Fruit fly (Drosophila melanogaster) whole organism, prepupa: ENCODE data around the gene Nak.

ENCODE experiments used
- CG10631 ChIP-seq: fragments of 200-800 bp; sonication (Bioruptor generic); optimal IDR thresholded peaks from 2 replicates; lab custom pipeline; 2016; ENCODE audit warnings: missing biosample characterization, missing genetic modification characterization
- CG10669 ChIP-seq: fragments of 200-800 bp; sonication (Bioruptor generic); optimal IDR thresholded peaks from 3 replicates; lab custom pipeline; 2018; ENCODE audit warnings: missing biosample characterization, mild to moderate bottlenecking, missing genetic modification characterization, moderate library complexity
- CG11762 ChIP-seq: fragments of 200-800 bp; sonication (Bioruptor generic); optimal IDR thresholded peaks from 3 replicates; lab custom pipeline; 2016; ENCODE audit warnings: missing biosample characterization, missing genetic modification characterization; ENCODE audit not compliant: insufficient read depth
- CG11902 ChIP-seq: fragments of 200-800 bp; sonication (Bioruptor generic); optimal IDR thresholded peaks from 3 replicates; lab custom pipeline; 2016; ENCODE audit warnings: missing biosample characterization, missing genetic modification characterization
- CG1621 ChIP-seq: fragments of 200-800 bp; sonication (Bioruptor generic); optimal IDR thresholded peaks from 3 replicates; lab custom pipeline; 2018; ENCODE audit warnings: missing biosample characterization, mild to moderate bottlenecking, missing genetic modification characterization
- CG16779 ChIP-seq: fragments of 200-800 bp; sonication (Bioruptor generic); optimal IDR thresholded peaks from 3 replicates; lab custom pipeline; 2017; ENCODE audit warnings: missing biosample characterization, mild to moderate bottlenecking, missing genetic modification characterization
- CG3032 ChIP-seq: fragments of 200-800 bp; optimal IDR thresholded peaks from 2 replicates; lab custom pipeline; 2019; ENCODE audit warnings: missing biosample characterization, mild to moderate bottlenecking, missing genetic modification characterization, moderate library complexity
- CG31627 ChIP-seq: fragments of 200-800 bp; sonication (Bioruptor generic); optimal IDR thresholded peaks from 3 replicates; lab custom pipeline; 2016; ENCODE audit warnings: missing biosample characterization, missing genetic modification characterization
- CG34406 ChIP-seq: fragments of 200-800 bp; sonication (Bioruptor generic); optimal IDR thresholded peaks from 3 replicates; lab custom pipeline; 2016; ENCODE audit warnings: missing biosample characterization, missing genetic modification characterization
- CG3919 ChIP-seq: fragments of 200-800 bp; sonication (Bioruptor generic); optimal IDR thresholded peaks from 3 replicates; lab custom pipeline; 2016; ENCODE audit warnings: missing biosample characterization, missing genetic modification characterization
- CG6163 ChIP-seq: fragments of 200-800 bp; sonication (Bioruptor generic); IDR thresholded peaks from 3 replicates; pipeline ENCODE4 v1.3.6; 2022; ENCODE audit warnings: missing biosample characterization, missing genetic modification characterization
- CG6792 ChIP-seq: fragments of 200-800 bp; sonication (Bioruptor generic); optimal IDR thresholded peaks from 3 replicates; lab custom pipeline; 2016; ENCODE audit warnings: missing biosample characterization, missing genetic modification characterization
- CG6808 ChIP-seq: fragments of 200-800 bp; sonication (Bioruptor generic); optimal IDR thresholded peaks from 3 replicates; lab custom pipeline; 2017; ENCODE audit warnings: missing biosample characterization, missing genetic modification characterization, mild to moderate bottlenecking, moderate library complexity, missing genetic modification reagents
- CG6854 ChIP-seq: fragments of 200-800 bp; sonication (Bioruptor generic); optimal IDR thresholded peaks from 2 replicates; lab custom pipeline; 2017; ENCODE audit warnings: missing biosample characterization, mild to moderate bottlenecking, missing genetic modification characterization
- CG8319 ChIP-seq: fragments of 200-800 bp; sonication (Bioruptor generic); optimal IDR thresholded peaks from 3 replicates; lab custom pipeline; 2016; ENCODE audit warnings: missing biosample characterization, missing genetic modification characterization
- CG8632 ChIP-seq: fragments of 200-800 bp; sonication (Bioruptor generic); optimal IDR thresholded peaks from 3 replicates; lab custom pipeline; 2016; ENCODE audit warnings: missing biosample characterization, missing genetic modification characterization
- Eip75B ChIP-seq: fragments of 200-800 bp; sonication (Bioruptor generic); optimal IDR thresholded peaks from 3 replicates; lab custom pipeline; 2016; ENCODE audit warnings: missing biosample characterization, missing genetic modification characterization
- Eip78C ChIP-seq: fragments of 200-800 bp; sonication (Bioruptor generic); peaks from one replicate; lab custom pipeline; 2016; ENCODE audit warnings: missing biosample characterization, missing genetic modification characterization
- Eip93F ChIP-seq: fragments of 200-800 bp; sonication (Bioruptor generic); optimal IDR thresholded peaks from 2 replicates; lab custom pipeline; 2016; ENCODE audit warnings: missing biosample characterization, mild to moderate bottlenecking, missing genetic modification characterization
- Ets21C ChIP-seq: fragments of 200-800 bp; sonication (Bioruptor generic); optimal IDR thresholded peaks from 3 replicates; lab custom pipeline; 2016; ENCODE audit warnings: missing biosample characterization, missing genetic modification characterization
- Ets96B ChIP-seq: fragments of 200-800 bp; optimal IDR thresholded peaks from 2 replicates; lab custom pipeline; 2019; ENCODE audit warnings: missing biosample characterization, mild to moderate bottlenecking, missing genetic modification characterization, moderate library complexity
- Hr38 ChIP-seq: sonication (Bioruptor generic); optimal IDR thresholded peaks from 2 replicates; lab custom pipeline; 2016; ENCODE audit warnings: missing biosample characterization, missing genetic modification characterization
- Hr39 ChIP-seq: fragments of 200-800 bp; sonication (Bioruptor generic); optimal IDR thresholded peaks from 2 replicates; lab custom pipeline; 2016; ENCODE audit warnings: missing biosample characterization, missing genetic modification characterization
- Lpt ChIP-seq: fragments of 200-800 bp; sonication (Bioruptor generic); optimal IDR thresholded peaks from 3 replicates; lab custom pipeline; 2016; ENCODE audit warnings: missing biosample characterization, missing genetic modification characterization
- Met ChIP-seq: fragments of 200-800 bp; sonication (Bioruptor generic); optimal IDR thresholded peaks from 3 replicates; lab custom pipeline; 2016; ENCODE audit warnings: missing biosample characterization, missing genetic modification characterization
- OdsH ChIP-seq: fragments of 200-800 bp; sonication (Bioruptor generic); optimal IDR thresholded peaks from 3 replicates; lab custom pipeline; 2016; ENCODE audit warnings: missing biosample characterization, missing genetic modification characterization
- Smox ChIP-seq: fragments of 200-800 bp; sonication (Bioruptor generic); optimal IDR thresholded peaks from 3 replicates; lab custom pipeline; 2016; ENCODE audit warnings: missing biosample characterization, missing genetic modification characterization
- Sox102F ChIP-seq: fragments of 200-800 bp; sonication (Bioruptor generic); optimal IDR thresholded peaks from 2 replicates; lab custom pipeline; 2016; ENCODE audit warnings: missing biosample characterization, mild to moderate bottlenecking, missing genetic modification characterization
- Sox15 ChIP-seq: fragments of 200-800 bp; sonication (Bioruptor generic); optimal IDR thresholded peaks from 3 replicates; lab custom pipeline; 2016; ENCODE audit warnings: missing biosample characterization, missing genetic modification characterization
- achi ChIP-seq: fragments of 200-800 bp; sonication (Bioruptor generic); optimal IDR thresholded peaks from 3 replicates; lab custom pipeline; 2016; ENCODE audit warnings: missing biosample characterization, missing genetic modification characterization
- acj6 ChIP-seq: fragments of 200-800 bp; sonication (Bioruptor generic); optimal IDR thresholded peaks from 3 replicates; lab custom pipeline; 2016; ENCODE audit warnings: missing biosample characterization, missing genetic modification characterization
- cyc ChIP-seq: fragments of 200-800 bp; sonication (Bioruptor generic); optimal IDR thresholded peaks from 3 replicates; lab custom pipeline; 2016; ENCODE audit warnings: missing biosample characterization, missing genetic modification characterization
- dsx ChIP-seq: fragments of 200-800 bp; optimal IDR thresholded peaks from 3 replicates; lab custom pipeline; 2019; ENCODE audit warnings: missing biosample characterization, mild to moderate bottlenecking, missing genetic modification characterization, moderate library complexity; ENCODE audit not compliant: poor library complexity, severe bottlenecking
- eg ChIP-seq: fragments of 200-800 bp; sonication (Bioruptor generic); IDR thresholded peaks from 3 replicates; pipeline ENCODE4 v1.3.6; 2022; ENCODE audit warnings: missing biosample characterization, missing genetic modification characterization
- esn ChIP-seq: fragments of 200-800 bp; sonication (Bioruptor generic); optimal IDR thresholded peaks from 2 replicates; lab custom pipeline; 2016; ENCODE audit warnings: missing biosample characterization, mild to moderate bottlenecking, missing genetic modification characterization, moderate library complexity
- fd59A ChIP-seq: fragments of 200-800 bp; sonication (Bioruptor generic); optimal IDR thresholded peaks from 2 replicates; lab custom pipeline; 2017; ENCODE audit warnings: missing biosample characterization, mild to moderate bottlenecking, missing genetic modification characterization, missing genetic modification reagents
- lz ChIP-seq: fragments of 200-800 bp; sonication (Bioruptor generic); optimal IDR thresholded peaks from 3 replicates; lab custom pipeline; 2016; ENCODE audit warnings: missing biosample characterization, missing genetic modification characterization
- net ChIP-seq: fragments of 200-800 bp; sonication (Bioruptor generic); optimal IDR thresholded peaks from 3 replicates; lab custom pipeline; 2016; ENCODE audit warnings: missing biosample characterization, missing genetic modification characterization
- salr ChIP-seq, 2 experiments: fragments of 200-800 bp; sonication (Bioruptor generic); optimal IDR thresholded peaks; 3 replicates each; lab custom pipeline; 2016 to 2018; ENCODE audit warnings: missing biosample characterization in 2 of 2, missing genetic modification characterization in 2 of 2, mild to moderate bottlenecking in 1 of 2
- spab ChIP-seq: fragments of 200-800 bp; sonication (Bioruptor generic); optimal IDR thresholded peaks from 2 replicates; lab custom pipeline; 2017; ENCODE audit warnings: missing biosample characterization, mild to moderate bottlenecking, missing genetic modification characterization, missing genetic modification reagents
- ss ChIP-seq, 2 experiments: fragments of 200-800 bp; sonication (Bioruptor generic); optimal IDR thresholded peaks; 2 replicates in 1 of 2; 3 replicates in 1 of 2; lab custom pipeline; 2017 to 2018; ENCODE audit warnings: mild to moderate bottlenecking in 2 of 2, missing biosample characterization in 2 of 2, missing genetic modification characterization in 2 of 2, moderate library complexity in 1 of 2
- svp ChIP-seq: fragments of 200-800 bp; sonication (Bioruptor generic); peaks from one replicate; lab custom pipeline; 2016; ENCODE audit warnings: missing biosample characterization, missing genetic modification characterization
- topi ChIP-seq: fragments of 200-800 bp; sonication (Bioruptor generic); optimal IDR thresholded peaks from 3 replicates; lab custom pipeline; 2016; ENCODE audit warnings: missing biosample characterization, missing genetic modification characterization
- vri ChIP-seq: fragments of 200-800 bp; sonication (Bioruptor generic); optimal IDR thresholded peaks from 3 replicates; lab custom pipeline; 2016; ENCODE audit warnings: missing biosample characterization, mild to moderate bottlenecking, missing genetic modification characterization

The Nak gene

DNA sequence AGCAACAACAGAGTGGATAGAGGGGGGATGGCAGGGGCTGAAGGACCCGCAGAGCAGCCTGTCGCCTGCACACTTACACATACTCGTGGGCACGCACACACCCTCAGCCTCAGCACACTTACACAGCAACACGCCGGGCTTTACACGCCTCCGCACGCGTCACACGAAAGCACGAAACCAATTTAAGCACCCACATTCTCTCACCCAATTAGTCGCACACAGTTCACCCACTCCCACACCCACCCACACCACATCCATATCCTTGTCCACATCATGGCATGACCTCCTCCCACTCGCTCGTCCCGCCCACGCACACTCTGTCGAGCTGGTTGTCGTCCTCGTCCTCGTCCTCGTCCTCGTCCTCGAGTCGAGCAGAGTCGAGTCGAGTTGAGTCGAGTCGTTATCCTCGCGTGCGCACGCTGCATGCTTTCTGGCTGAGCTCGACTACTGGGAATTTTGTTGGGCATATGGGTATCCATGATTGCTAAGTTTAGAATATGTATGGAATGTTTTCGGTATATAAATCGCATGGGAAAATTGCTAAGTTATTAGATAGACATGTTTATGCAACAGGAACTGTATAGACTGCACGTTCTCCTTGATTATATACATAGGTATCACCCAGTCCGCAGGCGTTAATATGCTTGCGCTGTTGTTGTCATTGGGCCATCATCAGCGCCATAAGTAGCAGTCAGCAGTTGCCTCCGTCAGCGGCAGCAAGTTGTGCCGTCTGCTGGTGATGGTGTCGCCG is 43.5 kb upstream of the Nak start (continued):
- TF ChIP-seq dsx (peak; percentile 70), OdsH (peak; percentile 74), CG6163 (GFP tag; lab: Robert Waterston, UW) (peak; percentile 80), CG6808 (GFP tag; lab: Kevin White, UChicago) (peak; percentile 56), Ets96B (peak; percentile 78), Eip75B (GFP tag; lab: Kevin White, UChicago) (peak; percentile 73), lz (GFP tag; lab: Kevin White, UChicago) (peak; percentile 80), CG10669 (GFP tag; lab: Kevin White, UChicago) (peak; percentile 77), vri (GFP tag; lab: Kevin White, UChicago) (peak; percentile 54), CG8319 (GFP tag; lab: Kevin White, UChicago) (peak; percentile 51), Hr39 (GFP tag; lab: Kevin White, UChicago) (peak; percentile 80), Sox102F (GFP tag; lab: Kevin White, UChicago) (peak; percentile 71), CG3032 (tag; lab: Kevin White, UChicago) (peak; percentile 76), fd59A (GFP tag; lab: Kevin White, UChicago) (peak; percentile 60), eg (GFP tag; lab: Robert Waterston, UW) (peak; percentile 78), topi (peak; percentile 69), Sox15 (GFP tag; lab: Kevin White, UChicago) (peak; percentile 62), Hr38 (GFP tag; lab: Kevin White, UChicago) (no peak), CG31627 (GFP tag; lab: Kevin White, UChicago) (peak; percentile 79), CG11762 (GFP tag; lab: Kevin White, UChicago) (peak; percentile 44), net (GFP tag; lab: Kevin White, UChicago) (peak; percentile 67), ss (GFP tag; optimal IDR thresholded peaks at IDR 0.05; lab: Kevin White, UChicago) (peak; percentile 44 to 72), Eip93F (GFP tag; lab: Kevin White, UChicago) (no peak), CG10631 (GFP tag; lab: Kevin White, UChicago) (peak; percentile 73), cyc (GFP tag; lab: Kevin White, UChicago) (peak; percentile 75), Eip78C (GFP tag; lab: Kevin White, UChicago) (peak; percentile 88), acj6 (GFP tag; lab: Kevin White, UChicago) (peak; percentile 70), Lpt (GFP tag; lab: Kevin White, UChicago) (peak; percentile 8), salr (GFP tag; optimal IDR thresholded peaks at IDR 0.05; lab: Kevin White, UChicago) (peak; percentile 51 to 62), spab (GFP tag; lab: Kevin White, UChicago) (peak; percentile 67), CG16779 (peak; percentile 5), achi (GFP tag; lab: Kevin White, UChicago) (peak; percentile 71), Smox (GFP tag; lab: Kevin White, UChicago) (peak; percentile 63), CG1621 (tag; lab: Kevin White, UChicago) (peak; percentile 72), svp (GFP tag; lab: Kevin White, UChicago) (peak; percentile 85), CG6792 (GFP tag; lab: Kevin White, UChicago) (peak; percentile 75), CG6854 (no peak), CG8632 (GFP tag; lab: Kevin White, UChicago) (peak; percentile 53)

DNA sequence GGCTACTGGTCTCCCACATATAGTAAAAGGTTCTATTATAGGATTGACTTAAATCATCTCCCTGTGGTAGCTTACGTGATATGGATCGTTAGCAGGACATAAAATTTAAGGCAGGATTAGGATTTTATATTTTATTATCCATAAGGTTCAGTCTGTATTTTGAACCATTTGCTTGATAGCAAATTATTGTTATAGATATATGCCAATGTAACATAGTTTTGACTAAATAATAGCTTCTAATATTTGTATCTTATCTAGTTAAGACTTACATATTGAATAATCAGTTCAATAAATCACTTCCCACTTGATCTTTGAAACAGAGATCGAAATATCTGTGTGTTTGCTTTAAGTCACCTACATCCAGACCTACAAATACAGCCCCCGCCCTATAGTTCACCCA is 42.0 kb upstream of the Nak start, which contains the start of gene robl37BC:
robl37BC (plus strand) TSS at position 301 of the 400 bp plus-strand sequence.
- TF ChIP-seq Met (GFP tag; lab: Kevin White, UChicago) (no peak), net (GFP tag; lab: Kevin White, UChicago) (no peak), CG6854 (no peak), CG11902 (no peak), Ets21C (GFP tag; lab: Kevin White, UChicago) (no peak), CG31627 (GFP tag; lab: Kevin White, UChicago) (no peak), Lpt (GFP tag; lab: Kevin White, UChicago) (no peak), dsx (no peak), cyc (GFP tag; lab: Kevin White, UChicago) (no peak), acj6 (GFP tag; lab: Kevin White, UChicago) (no peak), CG3919 (GFP tag; lab: Kevin White, UChicago) (no peak), CG6163 (GFP tag; lab: Robert Waterston, UW) (no peak), CG34406 (GFP tag; lab: Kevin White, UChicago) (no peak), esn (GFP tag; lab: Kevin White, UChicago) (no peak)
- TF ChIP-seq, all 60 proteins: peak for 0
